Worm (Caenorhabditis elegans) whole organism, mixed stage, embryonic: ENCODE results near the gene F34H10.3.

Source experiments
- blmp-1 ChIP-seq: fragments of 150-350 bp; optimal IDR thresholded peaks from 2 replicates; lab custom pipeline; 2014; ENCODE audit warnings: missing biosample characterization, missing genetic modification characterization
- ceh-39 ChIP-seq: fragments of 150-350 bp; optimal IDR thresholded peaks from 2 replicates; lab custom pipeline; 2014; ENCODE audit warnings: missing biosample characterization, missing genetic modification characterization
- ceh-43 ChIP-seq: fragments of 200-800 bp; sonication (Bioruptor generic); optimal IDR thresholded peaks from 2 replicates; lab custom pipeline; 2018; ENCODE audit warnings: mild to moderate bottlenecking, missing genetic modification characterization, moderate library complexity, missing compliant biosample characterization
- ces-1 ChIP-seq: fragments of 150-350 bp; optimal IDR thresholded peaks from 2 replicates; lab custom pipeline; 2014; ENCODE audit warnings: missing biosample characterization, missing genetic modification reagents, missing genetic modification characterization
- cnd-1 ChIP-seq: fragments of 200-800 bp; sonication (Bioruptor generic); optimal IDR thresholded peaks from 2 replicates; lab custom pipeline; 2018; ENCODE audit warnings: mild to moderate bottlenecking, missing genetic modification characterization, missing compliant biosample characterization
- lin-13 ChIP-seq: fragments of 150-350 bp; optimal IDR thresholded peaks from 2 replicates; lab custom pipeline; 2014; ENCODE audit warnings: missing biosample characterization, missing genetic modification characterization
- mep-1 ChIP-seq: fragments of 150-350 bp; optimal IDR thresholded peaks from 2 replicates; lab custom pipeline; 2017; ENCODE audit warnings: missing biosample characterization, missing genetic modification reagents, missing genetic modification characterization, inconsistent platforms
- nhr-12 ChIP-seq: fragments of 150-350 bp; optimal IDR thresholded peaks from 2 replicates; lab custom pipeline; 2014; ENCODE audit warnings: missing biosample characterization, missing genetic modification characterization
- nhr-28 ChIP-seq: fragments of 150-350 bp; optimal IDR thresholded peaks from 2 replicates; lab custom pipeline; 2014; ENCODE audit warnings: missing biosample characterization, missing genetic modification characterization
- nhr-76 ChIP-seq: sonication (generic microtip); optimal IDR thresholded peaks from 2 replicates; lab custom pipeline; 2017; ENCODE audit warnings: missing biosample characterization, missing genetic modification characterization
- sptf-1 ChIP-seq: sonication (generic microtip); optimal IDR thresholded peaks from 2 replicates; lab custom pipeline; 2017; ENCODE audit warnings: mild to moderate bottlenecking, missing genetic modification characterization, moderate library complexity, missing compliant biosample characterization
- unc-39 ChIP-seq: fragments of 150-350 bp; optimal IDR thresholded peaks from 2 replicates; lab custom pipeline; 2014; ENCODE audit warnings: missing biosample characterization, missing genetic modification characterization
- unc-62 ChIP-seq: fragments of 150-350 bp; optimal IDR thresholded peaks from 2 replicates; lab custom pipeline; 2014; ENCODE audit warnings: missing biosample characterization, missing genetic modification reagents, missing genetic modification characterization

- TF ChIP-seq mep-1 (tag; lab: Kevin White, UChicago) (no peak), lin-13 (tag; lab: Kevin White, UChicago) (no peak), nhr-28 (tag; lab: Kevin White, UChicago) (no peak), nhr-76 (tag; lab: Kevin White, UChicago) (no peak), blmp-1 (no peak), unc-39 (tag; lab: Kevin White, UChicago) (no peak), ces-1 (GFP tag; lab: Kevin White, UChicago) (no peak), sptf-1 (tag; lab: Kevin White, UChicago) (no peak), cnd-1 (tag; lab: Kevin White, UChicago) (no peak), ceh-43 (no peak), nhr-12 (tag; lab: Kevin White, UChicago) (no peak), unc-62 (GFP tag; lab: Kevin White, UChicago) (no peak), ceh-39 (no peak)
These were observed 37.5 kb downstream of the F34H10.3 start for ce11 chrX:9597299-9597698.
